Worm (Caenorhabditis elegans) whole organism, mixed stage, embryonic: ENCODE data around the gene lgc-56.

Experiments used
- M03D4.4 ChIP-seq: sonication (generic microtip); optimal IDR thresholded peaks from 2 replicates; lab custom pipeline; 2017; ENCODE audit warnings: mild to moderate bottlenecking, missing genetic modification characterization, missing compliant biosample characterization
- bed-3 ChIP-seq: fragments of 200-800 bp; sonication (Bioruptor generic); optimal IDR thresholded peaks from 3 replicates; lab custom pipeline; 2018; ENCODE audit warnings: mild to moderate bottlenecking, missing genetic modification characterization, moderate library complexity, missing compliant biosample characterization
- blmp-1 ChIP-seq: fragments of 150-350 bp; optimal IDR thresholded peaks from 2 replicates; lab custom pipeline; 2014; ENCODE audit warnings: missing biosample characterization, missing genetic modification characterization
- ceh-39 ChIP-seq: fragments of 150-350 bp; optimal IDR thresholded peaks from 2 replicates; lab custom pipeline; 2014; ENCODE audit warnings: missing biosample characterization, missing genetic modification characterization
- ceh-43 ChIP-seq: fragments of 200-800 bp; sonication (Bioruptor generic); optimal IDR thresholded peaks from 2 replicates; lab custom pipeline; 2018; ENCODE audit warnings: mild to moderate bottlenecking, missing genetic modification characterization, moderate library complexity, missing compliant biosample characterization
- ceh-83 ChIP-seq: fragments of 200-800 bp; sonication (Bioruptor generic); optimal IDR thresholded peaks from 2 replicates; lab custom pipeline; 2018; ENCODE audit warnings: mild to moderate bottlenecking, missing genetic modification characterization, missing compliant biosample characterization
- ces-1 ChIP-seq: fragments of 150-350 bp; optimal IDR thresholded peaks from 2 replicates; lab custom pipeline; 2014; ENCODE audit warnings: missing biosample characterization, missing genetic modification reagents, missing genetic modification characterization
- cnd-1 ChIP-seq: fragments of 200-800 bp; sonication (Bioruptor generic); optimal IDR thresholded peaks from 2 replicates; lab custom pipeline; 2018; ENCODE audit warnings: mild to moderate bottlenecking, missing genetic modification characterization, missing compliant biosample characterization
- drap-1 ChIP-seq: fragments of 200-800 bp; sonication (Bioruptor generic); optimal IDR thresholded peaks from 3 replicates; lab custom pipeline; 2018; ENCODE audit warnings: mild to moderate bottlenecking, missing genetic modification characterization, missing compliant biosample characterization
- elt-1 ChIP-seq: sonication (generic microtip); optimal IDR thresholded peaks from 2 replicates; lab custom pipeline; 2017; ENCODE audit warnings: missing genetic modification characterization, mild to moderate bottlenecking, missing compliant biosample characterization, antibody characterized with exemption, moderate library complexity, borderline replicate concordance; ENCODE audit not compliant: insufficient read depth
- elt-3 ChIP-seq: fragments of 150-350 bp; optimal IDR thresholded peaks from 2 replicates; lab custom pipeline; 2014; ENCODE audit warnings: missing biosample characterization, missing genetic modification characterization
- flh-1 ChIP-seq: fragments of 200-800 bp; sonication (Bioruptor generic); optimal IDR thresholded peaks from 2 replicates; lab custom pipeline; 2018; ENCODE audit warnings: mild to moderate bottlenecking, missing genetic modification characterization, moderate library complexity, missing compliant biosample characterization
- hlh-1 ChIP-seq: fragments of 150-350 bp; optimal IDR thresholded peaks from 2 replicates; lab custom pipeline; 2014; ENCODE audit warnings: missing biosample characterization, missing genetic modification reagents, missing genetic modification characterization
- lsy-2 ChIP-seq: fragments of 150-350 bp; optimal IDR thresholded peaks from 2 replicates; lab custom pipeline; 2014; ENCODE audit warnings: missing biosample characterization, missing genetic modification characterization
- mab-5 ChIP-seq: fragments of 150-350 bp; optimal IDR thresholded peaks from 2 replicates; lab custom pipeline; 2014; ENCODE audit warnings: missing biosample characterization, missing genetic modification characterization
- mep-1 ChIP-seq: fragments of 150-350 bp; optimal IDR thresholded peaks from 2 replicates; lab custom pipeline; 2017; ENCODE audit warnings: missing biosample characterization, missing genetic modification reagents, missing genetic modification characterization, inconsistent platforms
- mls-2 ChIP-seq: sonication (generic microtip); optimal IDR thresholded peaks from 2 replicates; lab custom pipeline; 2016; ENCODE audit warnings: mild to moderate bottlenecking, missing genetic modification characterization, moderate library complexity, missing compliant biosample characterization
- nhr-12 ChIP-seq: fragments of 150-350 bp; optimal IDR thresholded peaks from 2 replicates; lab custom pipeline; 2014; ENCODE audit warnings: missing biosample characterization, missing genetic modification characterization
- nhr-2 ChIP-seq: fragments of 150-350 bp; optimal IDR thresholded peaks from 2 replicates; lab custom pipeline; 2014; ENCODE audit warnings: missing biosample characterization, missing genetic modification characterization
- nhr-237 ChIP-seq: fragments of 150-350 bp; optimal IDR thresholded peaks from 2 replicates; lab custom pipeline; 2014; ENCODE audit warnings: missing biosample characterization, missing genetic modification characterization
- pha-4 ChIP-seq: fragments of 150-350 bp; optimal IDR thresholded peaks from 2 replicates; lab custom pipeline; 2018; ENCODE audit warnings: missing biosample characterization, missing genetic modification reagents, missing genetic modification characterization
- sem-2 ChIP-seq: fragments of 200-800 bp; sonication (Bioruptor generic); optimal IDR thresholded peaks from 2 replicates; lab custom pipeline; 2018; ENCODE audit warnings: mild to moderate bottlenecking, missing genetic modification characterization, missing compliant biosample characterization
- snpc-4 ChIP-seq: fragments of 150-350 bp; optimal IDR thresholded peaks from 2 replicates; lab custom pipeline; 2014; ENCODE audit warnings: missing biosample characterization, missing genetic modification characterization
- sptf-1 ChIP-seq: sonication (generic microtip); optimal IDR thresholded peaks from 2 replicates; lab custom pipeline; 2017; ENCODE audit warnings: mild to moderate bottlenecking, missing genetic modification characterization, moderate library complexity, missing compliant biosample characterization
- tbx-8 ChIP-seq: fragments of 200-800 bp; sonication (Bioruptor generic); optimal IDR thresholded peaks from 2 replicates; lab custom pipeline; 2018; ENCODE audit warnings: mild to moderate bottlenecking, missing genetic modification characterization, moderate library complexity, missing compliant biosample characterization
- unc-39 ChIP-seq: fragments of 150-350 bp; optimal IDR thresholded peaks from 2 replicates; lab custom pipeline; 2014; ENCODE audit warnings: missing biosample characterization, missing genetic modification characterization
- unc-62 ChIP-seq: fragments of 150-350 bp; optimal IDR thresholded peaks from 2 replicates; lab custom pipeline; 2014; ENCODE audit warnings: missing biosample characterization, missing genetic modification reagents, missing genetic modification characterization
- zip-8 ChIP-seq: fragments of 150-350 bp; optimal IDR thresholded peaks from 2 replicates; lab custom pipeline; 2014; ENCODE audit warnings: missing biosample characterization, missing genetic modification characterization
- ztf-11 ChIP-seq: fragments of 150-350 bp; optimal IDR thresholded peaks from 2 replicates; lab custom pipeline; 2014; ENCODE audit warnings: missing biosample characterization, missing genetic modification characterization

lgc-56 gene

DNA sequence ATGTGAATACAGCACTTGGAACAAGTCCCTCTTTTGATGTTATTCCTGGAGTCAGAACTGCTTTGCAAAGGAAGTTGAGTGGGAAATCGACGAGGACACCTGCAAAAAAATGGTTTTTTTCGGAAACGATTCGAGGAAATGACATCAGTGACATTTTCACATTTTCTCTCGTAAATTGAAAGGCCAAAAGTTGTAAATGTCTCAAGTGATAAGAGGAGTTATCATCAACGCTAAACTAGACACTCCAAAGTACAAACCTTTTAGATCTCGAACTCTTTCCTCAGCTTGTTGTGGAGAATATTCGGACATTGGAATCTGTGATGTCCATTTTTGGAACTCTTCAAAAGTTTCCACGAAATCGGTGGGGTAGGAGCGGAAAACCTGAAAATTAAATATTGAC, 46.0 kb upstream of the lgc-56 start:
- TF ChIP-seq unc-62 (GFP tag; lab: Kevin White, UChicago) (no peak), elt-1 (tag; lab: Kevin White, UChicago) (no peak), flh-1 (no peak), blmp-1 (tag; lab: Kevin White, UChicago) (no peak), ceh-83 (GFP tag; lab: Kevin White, UChicago) (no peak), cnd-1 (tag; lab: Kevin White, UChicago) (no peak), nhr-237 (tag; lab: Kevin White, UChicago) (no peak), unc-39 (tag; lab: Kevin White, UChicago) (no peak), hlh-1 (tag; lab: Kevin White, UChicago) (no peak)
- TF ChIP-seq, all 35 proteins: peak for 0

DNA sequence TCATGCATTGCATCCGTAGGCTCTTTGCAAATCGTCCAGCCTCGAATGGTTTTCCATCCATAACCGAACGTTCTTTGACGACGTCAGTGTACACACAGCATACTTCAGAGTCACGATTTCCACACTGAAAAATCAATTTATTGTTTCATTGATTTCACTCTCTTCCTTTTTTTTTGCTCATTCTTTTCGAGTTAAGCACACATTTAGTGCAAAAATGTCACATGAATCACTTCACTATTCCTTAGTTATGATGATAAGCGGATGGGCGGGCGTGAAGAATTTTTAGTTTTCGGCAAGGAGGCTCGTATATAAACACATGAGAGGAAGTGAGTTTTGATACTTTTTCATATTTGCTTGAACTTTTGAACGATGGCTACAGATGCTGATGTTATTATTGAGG, 44.7 kb upstream of the lgc-56 start, which contains the start of gene txt-9:
Gene txt-9 (plus strand): TSS at position 336 of the 400 bp plus-strand sequence.
- TF ChIP-seq unc-62 (GFP tag; lab: Kevin White, UChicago) (no peak), elt-3 (tag; lab: Kevin White, UChicago) (no peak), M03D4.4 (tag; lab: Kevin White, UChicago) (no peak), flh-1 (no peak), unc-39 (tag; lab: Kevin White, UChicago) (no peak), zip-8 (tag; lab: Kevin White, UChicago) (no peak), mep-1 (tag; lab: Kevin White, UChicago) (no peak), elt-1 (tag; lab: Kevin White, UChicago) (no peak), ceh-83 (GFP tag; lab: Kevin White, UChicago) (no peak)

DNA sequence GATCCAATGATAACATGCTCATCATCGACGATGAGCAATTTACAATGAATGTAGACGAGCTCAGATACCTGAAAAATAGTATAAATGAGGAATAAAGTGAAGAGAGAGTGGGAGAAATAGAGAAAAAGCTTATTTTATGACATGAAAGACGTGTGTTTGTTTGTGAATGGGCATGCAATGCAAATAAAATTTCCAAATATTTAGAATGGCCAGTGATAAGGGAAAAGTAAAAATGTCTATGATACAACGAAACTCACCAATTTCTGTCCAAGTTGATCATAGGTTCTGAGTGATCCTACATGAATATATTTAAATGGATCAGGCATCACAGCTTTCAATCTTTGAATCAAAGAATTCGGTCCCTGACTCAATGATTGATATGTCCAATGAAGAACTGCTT, 44.0 kb upstream of the lgc-56 start:
- TF ChIP-seq nhr-12 (tag; lab: Kevin White, UChicago) = no peak
- TF ChIP-seq snpc-4 (tag; lab: Kevin White, UChicago) = no peak
- no peak for TF ChIP-seq sem-2
- TF ChIP-seq mls-2 (tag; lab: Kevin White, UChicago) = no peak
- TF ChIP-seq cnd-1 (tag; lab: Kevin White, UChicago) = no peak
- TF ChIP-seq mep-1 (tag; lab: Kevin White, UChicago) = no peak
- no peak for TF ChIP-seq ceh-43 (GFP tag; lab: Kevin White, UChicago)
- TF ChIP-seq bed-3 (GFP tag; lab: Kevin White, UChicago) = no peak
- no peak for TF ChIP-seq elt-1 (tag; lab: Kevin White, UChicago)
- TF ChIP-seq ztf-11 = no peak
- no peak for TF ChIP-seq tbx-8 (GFP tag; lab: Kevin White, UChicago)
- TF ChIP-seq ceh-83 (GFP tag; lab: Kevin White, UChicago) = no peak
- TF ChIP-seq mab-5 = no peak
- no peak for TF ChIP-seq pha-4

DNA sequence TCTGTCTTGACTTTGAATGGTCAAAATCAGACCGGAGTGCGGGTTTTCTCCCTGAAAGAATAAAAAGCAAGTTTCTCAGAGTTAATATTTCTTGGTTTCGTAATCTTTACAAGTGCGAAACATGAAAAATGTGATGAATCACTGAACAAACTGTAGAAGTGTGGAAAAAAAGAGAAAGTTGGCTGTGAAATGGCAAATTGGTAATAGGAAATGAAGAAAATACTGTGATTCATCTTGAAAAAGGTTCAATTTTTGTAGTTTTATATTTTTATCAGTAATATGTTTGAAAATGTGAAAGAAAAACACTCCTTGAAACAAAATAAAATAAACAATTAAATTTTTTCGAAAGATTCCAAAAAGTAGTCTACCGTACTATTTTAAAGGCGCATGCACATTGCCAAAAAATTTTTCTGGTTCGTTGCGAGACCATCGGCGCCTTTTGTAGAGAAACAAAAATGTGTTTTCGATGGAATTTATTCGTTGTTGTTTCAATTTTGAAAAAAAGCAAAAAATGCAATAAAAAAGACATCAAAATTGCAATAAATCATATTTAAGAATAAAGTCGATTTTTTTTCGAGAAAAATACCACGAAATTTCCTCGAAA, 38.4 kb upstream of the lgc-56 start, which contains the start of gene pld-1:
Gene pld-1 (minus strand): TSS at position 51 of the 604 bp plus-strand sequence.
- TF ChIP-seq sptf-1 (tag; lab: Kevin White, UChicago) (no peak), nhr-237 (tag; lab: Kevin White, UChicago) (no peak), ceh-43 (GFP tag; lab: Kevin White, UChicago) (no peak), ceh-39 (tag; lab: Kevin White, UChicago) (no peak), elt-3 (tag; lab: Kevin White, UChicago) (no peak), flh-1 (no peak), mab-5 (no peak), hlh-1 (tag; lab: Kevin White, UChicago) (no peak), mls-2 (tag; lab: Kevin White, UChicago) (no peak), bed-3 (GFP tag; lab: Kevin White, UChicago) (no peak), nhr-2 (no peak), ces-1 (no peak), pha-4 (no peak), lsy-2 (tag; lab: Kevin White, UChicago) (no peak), mep-1 (tag; lab: Kevin White, UChicago) (no peak), ceh-83 (GFP tag; lab: Kevin White, UChicago) (no peak), ztf-11 (no peak), elt-1 (tag; lab: Kevin White, UChicago) (no peak), drap-1 (GFP tag; lab: Kevin White, UChicago) (no peak)
- TF ChIP-seq, all 35 proteins: peak for 0
